Fruit fly (Drosophila melanogaster): Measurements from ENCODE around the gene MED30.

The MED30 gene

dm6 chr3L:700160-700917, 46.5 kb upstream of the MED30 start (continued):
- peak; percentile 13 for TF ChIP-seq vfl (GFP tag; optimal IDR thresholded peaks at IDR 0.05)
- no peak for TF ChIP-seq Abd-B (GFP tag; optimal IDR thresholded peaks at IDR 0.05)
- TF ChIP-seq Atf-2 (GFP tag; optimal IDR thresholded peaks at IDR 0.05), result peak; percentile 8
- peak; percentile 10 for TF ChIP-seq NC2β (GFP tag; optimal IDR thresholded peaks at IDR 0.05)
- peak; percentile 35 for TF ChIP-seq CG2202 (tag; optimal IDR thresholded peaks at IDR 0.05)
- TF ChIP-seq HLHmδ (GFP tag; optimal IDR thresholded peaks at IDR 0.05), result no peak
- peak; percentile 65 for TF ChIP-seq ATbp (GFP tag; optimal IDR thresholded peaks at IDR 0.05)
- no peak for TF ChIP-seq btn (GFP tag; optimal IDR thresholded peaks at IDR 0.05)
- no peak for TF ChIP-seq chn (GFP tag; optimal IDR thresholded peaks at IDR 0.05)
- peak; percentile 21 for TF ChIP-seq CG6813 (GFP tag; optimal IDR thresholded peaks at IDR 0.05)
- TF ChIP-seq CG5245 (GFP tag; optimal IDR thresholded peaks at IDR 0.05), result no peak
- TF ChIP-seq Spps (tag; optimal IDR thresholded peaks at IDR 0.05), result peak; percentile 31
- TF ChIP-seq Gug (GFP tag; IDR thresholded peaks at IDR 0.05), result no peak
- peak; percentile 67 for TF ChIP-seq Sox102F (GFP tag; optimal IDR thresholded peaks at IDR 0.05)
- peak; percentile 44 for TF ChIP-seq CG10267 (tag; optimal IDR thresholded peaks at IDR 0.05)
- TF ChIP-seq CG14965 (GFP tag; optimal IDR thresholded peaks at IDR 0.05; ENCODE audit: borderline replicate concordance), result no peak
- peak; percentile 27 for TF ChIP-seq sug (tag; optimal IDR thresholded peaks at IDR 0.05)
- peak; percentile 62; the same call in 1 of the 3 replicates for TF ChIP-seq so (GFP tag; IDR thresholded peaks at IDR 0.05)
- TF ChIP-seq CG31441 (GFP tag; IDR thresholded peaks at IDR 0.05), result peak; percentile 73
- TF ChIP-seq dpn (GFP tag; optimal IDR thresholded peaks at IDR 0.05), result peak; percentile 13 to 60
- TF ChIP-seq CG4328 (GFP tag; optimal IDR thresholded peaks at IDR 0.05), result peak; percentile 16
- no peak for TF ChIP-seq pb (GFP tag; optimal IDR thresholded peaks at IDR 0.05)
- 0 out of 2 replicates have a peak, but pooled peaks have one; percentile 46 for TF ChIP-seq CG6689 (GFP tag; IDR thresholded peaks at IDR 0.05)
- TF ChIP-seq CG2129 (GFP tag; IDR thresholded peaks at IDR 0.05; ENCODE audit: partially characterized antibody), result no peak
- no peak for TF ChIP-seq CG6175 (GFP tag; IDR thresholded peaks at IDR 0.05)
- peak; percentile 72 for TF ChIP-seq Meics (GFP tag; optimal IDR thresholded peaks at IDR 0.05)
- TF ChIP-seq ase (GFP tag; IDR thresholded peaks at IDR 0.05), result peak; percentile 17; the same call in 1 of the 3 replicates
- no peak for TF ChIP-seq fd102C (GFP tag; optimal IDR thresholded peaks at IDR 0.05)
- TF ChIP-seq H15 (GFP tag; IDR thresholded peaks at IDR 0.05), result peak; percentile 56; the same call in 2 of the 3 replicates
- no peak for TF ChIP-seq twi (tag; optimal IDR thresholded peaks at IDR 0.05)
- peak; percentile 34 for TF ChIP-seq gsb-n (tag; optimal IDR thresholded peaks at IDR 0.05)
- TF ChIP-seq Aef1 (GFP tag; IDR thresholded peaks at IDR 0.05), result no peak
- no peak for TF ChIP-seq Doc3 (GFP tag; IDR thresholded peaks at IDR 0.05; ENCODE audit: partially characterized antibody)
- 0 out of 2 replicates have a peak, but pooled peaks have one; percentile 13 for TF ChIP-seq Taf1 (GFP tag; IDR thresholded peaks at IDR 0.05)
- peak; percentile 68 for TF ChIP-seq CG7556 (GFP tag; optimal IDR thresholded peaks at IDR 0.05)
- TF ChIP-seq CG15073 (GFP tag; optimal IDR thresholded peaks at IDR 0.05), result no peak
- TF ChIP-seq slp2 (GFP tag; optimal IDR thresholded peaks at IDR 0.05), result no peak
- peak; percentile 55 for TF ChIP-seq Vsx1 (GFP tag; optimal IDR thresholded peaks at IDR 0.05)
- no peak for TF ChIP-seq Dbx (GFP tag; IDR thresholded peaks at IDR 0.05)
- peak; percentile 37 for TF ChIP-seq CG12942 (GFP tag; optimal IDR thresholded peaks at IDR 0.05)
- peak; percentile 1 for TF ChIP-seq CG4282 (GFP tag; optimal IDR thresholded peaks at IDR 0.05)
- peak; percentile 72 for TF ChIP-seq CG13296 (GFP tag; optimal IDR thresholded peaks at IDR 0.05)
- peak; percentile 35; the same call in 1 of the 2 replicates for TF ChIP-seq al (GFP tag; IDR thresholded peaks at IDR 0.05)
- TF ChIP-seq CG8359 (GFP tag; optimal IDR thresholded peaks at IDR 0.05; ENCODE audit: borderline replicate concordance), result peak; percentile 28
- peak; percentile 91 for TF ChIP-seq sens (GFP tag)
- no peak for TF ChIP-seq Dfd (GFP tag; optimal IDR thresholded peaks at IDR 0.05)
- TF ChIP-seq hkb (optimal IDR thresholded peaks at IDR 0.05), result no peak
- TF ChIP-seq hkb (GFP tag; IDR thresholded peaks at IDR 0.05), result peak; percentile 80
- TF ChIP-seq CG4617 (GFP tag; optimal IDR thresholded peaks at IDR 0.05; ENCODE audit: borderline replicate concordance), result no peak

All from whole organism, embryonic.